Worm (Caenorhabditis elegans) whole organism, L1 larva: ENCODE results near the gene R10F2.5.

Experiments used
- blmp-1 ChIP-seq: fragments of 150-350 bp; optimal IDR thresholded peaks from 2 replicates; lab custom pipeline; 2014; ENCODE audit warnings: missing biosample characterization, missing genetic modification characterization
- ceh-82 ChIP-seq, 3 experiments: fragments of 150-350 bp in 1 of 3; sonication (generic microtip) in 2 of 3; optimal IDR thresholded peaks; 2 replicates each; lab custom pipeline; 2014 to 2017; ENCODE audit warnings: missing biosample characterization in 3 of 3, missing genetic modification characterization in 3 of 3
- egl-27 ChIP-seq, 2 experiments: fragments of 150-350 bp in 1 of 2; sonication (generic microtip); optimal IDR thresholded peaks; 3 replicates each; lab custom pipeline; 2017 to 2018; ENCODE audit warnings: missing biosample characterization in 2 of 2, missing genetic modification characterization in 2 of 2, missing genetic modification reagents in 2 of 2
- elt-3 ChIP-seq, 6 experiments: fragments of 150-350 bp in 1 of 6; sonication (generic microtip); optimal IDR thresholded peaks; 2 replicates each; lab custom pipeline; 2017 to 2018; ENCODE audit warnings: missing biosample characterization in 6 of 6, missing genetic modification characterization in 6 of 6, inconsistent platforms in 1 of 6
- fos-1 ChIP-seq: fragments of 150-350 bp; optimal IDR thresholded peaks from 2 replicates; lab custom pipeline; 2014; ENCODE audit warnings: missing biosample characterization, missing genetic modification characterization
- lin-15B ChIP-seq: fragments of 150-350 bp; sonication (generic microtip); optimal IDR thresholded peaks from 3 replicates; lab custom pipeline; 2014; ENCODE audit warnings: missing biosample characterization, missing genetic modification characterization
- mab-9 ChIP-seq: fragments of 200-800 bp; sonication (Bioruptor generic); IDR thresholded peaks from 2 replicates; pipeline ENCODE4 v1.3.6; 2022; ENCODE audit warnings: missing genetic modification reagents, missing genetic modification characterization, missing compliant biosample characterization
- nhr-12 ChIP-seq: sonication (generic microtip); optimal IDR thresholded peaks from 2 replicates; lab custom pipeline; 2017; ENCODE audit warnings: missing biosample characterization, missing genetic modification characterization
- nhr-19 ChIP-seq: fragments of 200-800 bp; sonication (Bioruptor generic); conservative IDR thresholded peaks from 2 replicates; pipeline ENCODE4 v1.3.6; 2022; ENCODE audit warnings: missing genetic modification characterization, missing compliant biosample characterization
- sptf-1 ChIP-seq: fragments of 150-350 bp; optimal IDR thresholded peaks from 2 replicates; lab custom pipeline; 2014; ENCODE audit warnings: missing biosample characterization, missing genetic modification characterization
- sup-37 ChIP-seq: fragments of 200-800 bp; sonication (Bioruptor generic); optimal IDR thresholded peaks from 2 replicates; lab custom pipeline; 2018; ENCODE audit warnings: mild to moderate bottlenecking, missing genetic modification characterization, missing compliant biosample characterization
- vab-15 ChIP-seq: sonication (generic microtip); optimal IDR thresholded peaks from 2 replicates; lab custom pipeline; 2017; ENCODE audit warnings: missing genotype, mild to moderate bottlenecking, missing genetic modification characterization, missing compliant biosample characterization
- zag-1 ChIP-seq: fragments of 150-350 bp; optimal IDR thresholded peaks from 2 replicates; lab custom pipeline; 2014; ENCODE audit warnings: missing biosample characterization, missing genetic modification characterization

DNA sequence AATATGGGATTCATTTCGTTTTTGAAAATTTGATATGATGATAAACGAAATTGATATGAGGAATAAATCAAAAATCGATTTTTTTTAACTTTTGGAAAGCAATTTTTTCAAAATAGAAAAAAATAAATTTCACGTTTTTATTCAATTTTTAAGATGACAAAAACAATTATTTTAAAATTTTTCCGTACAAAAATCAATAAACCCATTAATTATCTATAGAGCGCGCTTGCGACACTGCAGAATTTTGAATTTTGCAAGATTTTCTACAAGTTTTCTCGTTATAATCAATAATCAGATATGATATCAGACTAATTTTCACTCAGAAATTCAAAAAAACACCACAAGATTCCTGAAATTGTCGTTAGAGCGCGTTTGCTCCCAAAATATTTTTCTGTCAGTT is 19.4 kb upstream of the R10F2.5 start, which contains the start of gene R10F2.6:
- TF ChIP-seq nhr-19 (GFP tag; lab: Robert Waterston, UW) (no peak), zag-1 (tag; lab: Kevin White, UChicago) (no peak), sptf-1 (tag; lab: Kevin White, UChicago) (no peak), lin-15B (tag; lab: Kevin White, UChicago) (no peak), egl-27 (tag; optimal IDR thresholded peaks at IDR 0.05; lab: Kevin White, UChicago) (no peak), elt-3 (tag; optimal IDR thresholded peaks at IDR 0.05; lab: Kevin White, UChicago) (no peak), mab-9 (no peak), ceh-82 (tag; optimal IDR thresholded peaks at IDR 0.05; lab: Kevin White, UChicago) (no peak), fos-1 (no peak), nhr-12 (tag; lab: Kevin White, UChicago) (no peak), vab-15 (no peak), blmp-1 (tag; lab: Kevin White, UChicago) (no peak), sup-37 (no peak)
